Worm (Caenorhabditis elegans): ENCODE results near the gene chdh-1.

DNA sequence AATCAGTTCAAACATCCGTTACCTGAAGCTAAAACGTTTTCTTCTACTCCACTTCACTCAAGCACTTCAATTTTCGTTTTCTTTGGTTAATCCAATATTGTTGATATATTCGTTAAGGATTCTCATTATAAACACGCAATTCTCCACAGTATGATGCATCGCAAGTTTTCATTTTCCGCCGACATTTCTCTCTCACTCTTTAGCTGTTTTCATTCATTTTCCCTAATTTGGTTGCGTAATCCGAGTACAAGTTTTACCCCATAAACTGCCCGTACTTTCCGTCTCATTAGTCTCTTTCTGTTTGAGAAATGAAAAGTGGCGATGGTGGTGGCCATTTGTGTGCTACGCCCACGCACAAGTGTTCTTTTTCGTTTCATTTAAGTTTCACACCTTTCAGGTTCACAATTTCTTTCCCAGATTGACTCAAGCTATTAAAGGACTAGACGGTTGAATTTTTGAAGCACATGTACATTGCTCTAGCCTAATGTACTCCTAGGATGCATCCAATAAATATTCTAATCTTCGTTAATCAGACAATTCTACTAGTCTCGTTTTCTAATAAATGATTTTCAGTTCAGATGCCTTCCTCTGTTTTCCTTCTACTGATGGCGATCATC lies 7.3 kb downstream of the chdh-1 start, which contains the start of gene C34C6.3:
- TF ChIP-seq zag-1 (tag; optimal IDR thresholded peaks at IDR 0.05) (no peak), nhr-76 (tag; optimal IDR thresholded peaks at IDR 0.05) (no peak), ama-1 (optimal IDR thresholded peaks at IDR 0.05) (no peak), unc-62 (GFP tag; optimal IDR thresholded peaks at IDR 0.05) (no peak), elt-3 (tag; optimal IDR thresholded peaks at IDR 0.05) (no peak), aly-2 (tag; optimal IDR thresholded peaks at IDR 0.05) (no peak), ztf-11 (tag; optimal IDR thresholded peaks at IDR 0.05) (no peak), elt-2 (tag; optimal IDR thresholded peaks at IDR 0.05) (no peak), jun-1 (tag; optimal IDR thresholded peaks at IDR 0.05) (no peak), egl-5 (tag; optimal IDR thresholded peaks at IDR 0.05) (no peak), R02D3.7 (tag; optimal IDR thresholded peaks at IDR 0.05) (no peak), fkh-2 (tag; optimal IDR thresholded peaks at IDR 0.05) (no peak), pqm-1 (tag; optimal IDR thresholded peaks at IDR 0.05) (no peak)
